Worm (Caenorhabditis elegans): ENCODE results near the gene Y49F6B.20.

- TF ChIP-seq gmeb-1 (tag; optimal IDR thresholded peaks at IDR 0.05) (no peak), ztf-11 (tag; optimal IDR thresholded peaks at IDR 0.05) (no peak), snpc-4 (tag; optimal IDR thresholded peaks at IDR 0.05) (no peak), ceh-16 (tag; optimal IDR thresholded peaks at IDR 0.05) (no peak), elt-1 (tag; optimal IDR thresholded peaks at IDR 0.05) (no peak), lsy-2 (tag; optimal IDR thresholded peaks at IDR 0.05) (no peak), nhr-237 (tag; optimal IDR thresholded peaks at IDR 0.05) (no peak), C34F6.9 (tag; optimal IDR thresholded peaks at IDR 0.05) (no peak), ama-1 (optimal IDR thresholded peaks at IDR 0.05) (no peak), R02D3.7 (tag; optimal IDR thresholded peaks at IDR 0.05) (no peak), unc-62 (GFP tag; optimal IDR thresholded peaks at IDR 0.05) (no peak), peb-1 (tag; optimal IDR thresholded peaks at IDR 0.05) (no peak), nhr-11 (tag; optimal IDR thresholded peaks at IDR 0.05) (no peak), mab-5 (tag; optimal IDR thresholded peaks at IDR 0.05) (no peak)
Measured at ce11 chrII:3453521-3453920, 16.9 kb downstream of the Y49F6B.20 start, which contains the start of gene C16C8.11.

All from whole organism, L2 larva.